Comparison of ENCODE assay signal across 2 worm cellular contexts in genomic region chrX:8268083-8268482, ce11.
A peak's percentile ranks its signal among the peaks of the same experiment; 100 is the strongest.
TF ChIP-seq lines count a peak whose summit lies in the region.

No protein-coding gene starts in this region.

TF ChIP-seq in whole organism, late embryonic, 69 proteins besides CTCF, POLR2A, EP300 and RAD21:
- no peak for TF ChIP-seq npax-4 (tag; optimal IDR thresholded peaks at IDR 0.05; lab: Kevin White, UChicago)
- no peak for TF ChIP-seq ceh-24 (tag; optimal IDR thresholded peaks at IDR 0.05; lab: Kevin White, UChicago)
- TF ChIP-seq unc-42 (tag; optimal IDR thresholded peaks at IDR 0.05; lab: Kevin White, UChicago), result peak; percentile 54
- TF ChIP-seq C38D4.7 (GFP tag; optimal IDR thresholded peaks at IDR 0.05; lab: Kevin White, UChicago), result no peak
- peak; percentile 14 for TF ChIP-seq ceh-31 (tag; optimal IDR thresholded peaks at IDR 0.05; lab: Kevin White, UChicago)
- TF ChIP-seq hlh-15 (tag; optimal IDR thresholded peaks at IDR 0.05; lab: Kevin White, UChicago), result no peak
- no peak for TF ChIP-seq rnt-1 (tag; optimal IDR thresholded peaks at IDR 0.05; lab: Kevin White, UChicago)

TF ChIP-seq in whole organism, mixed stage, embryonic, 35 proteins besides CTCF, POLR2A, EP300 and RAD21:
- TF ChIP-seq unc-62 (GFP tag; optimal IDR thresholded peaks at IDR 0.05; lab: Kevin White, UChicago) (no peak), M03D4.4 (tag; optimal IDR thresholded peaks at IDR 0.05; lab: Kevin White, UChicago) (no peak), drap-1 (GFP tag; optimal IDR thresholded peaks at IDR 0.05; lab: Kevin White, UChicago) (no peak), lin-13 (tag; optimal IDR thresholded peaks at IDR 0.05; lab: Kevin White, UChicago) (no peak), ces-1 (GFP tag; optimal IDR thresholded peaks at IDR 0.05; lab: Kevin White, UChicago) (peak; percentile 79), nhr-28 (tag; optimal IDR thresholded peaks at IDR 0.05; lab: Kevin White, UChicago) (no peak), flh-1 (GFP tag; optimal IDR thresholded peaks at IDR 0.05; lab: Kevin White, UChicago) (no peak), ham-2 (GFP tag; optimal IDR thresholded peaks at IDR 0.05; lab: Kevin White, UChicago) (no peak)
